Fruit fly (Drosophila melanogaster): ENCODE data around the gene aust.

DNA sequence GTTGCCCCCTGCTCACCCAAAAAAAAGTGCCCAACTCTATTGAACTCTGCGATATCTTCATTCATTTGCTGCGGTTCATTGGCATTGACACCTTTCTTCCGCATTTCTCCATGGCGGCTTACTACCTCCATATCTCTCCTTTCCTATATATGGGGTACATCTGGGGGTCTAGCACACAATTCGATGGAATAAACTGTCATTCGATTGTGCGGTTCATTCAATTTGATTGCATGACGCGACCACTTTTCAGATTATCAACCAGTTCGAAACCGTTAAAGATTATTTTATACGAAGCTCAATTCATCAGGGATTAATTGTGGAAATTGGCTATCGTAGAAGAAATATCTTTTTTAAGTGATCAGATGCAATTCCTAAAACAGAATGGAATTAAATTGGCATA is 37.2 kb downstream of the aust start:
- TF ChIP-seq insv (optimal IDR thresholded peaks at IDR 0.05) (no peak), Myc (optimal IDR thresholded peaks at IDR 0.05) (no peak)
